Fruit fly (Drosophila melanogaster): ENCODE measurements around the gene CG17129.
A peak's percentile ranks its signal among the peaks of the same experiment; 100 is the strongest.

Gene CG17129

dm6 chr3L:644111-644718, 35.9 kb downstream of the CG17129 start (continued):
- TF ChIP-seq kah (GFP tag; optimal IDR thresholded peaks at IDR 0.05) (peak; percentile 71), CG4424 (GFP tag; optimal IDR thresholded peaks at IDR 0.05) (peak; percentile 91), stwl (tag; optimal IDR thresholded peaks at IDR 0.05) (peak; percentile 11), CG1792 (GFP tag; optimal IDR thresholded peaks at IDR 0.05) (peak; percentile 83), ac (GFP tag; optimal IDR thresholded peaks at IDR 0.05) (peak; percentile 34), ro (GFP tag; IDR thresholded peaks at IDR 0.05) (peak; percentile 65), shn (GFP tag; optimal IDR thresholded peaks at IDR 0.05) (peak; percentile 87), CG7745 (tag; optimal IDR thresholded peaks at IDR 0.05) (no peak), ash1 (GFP tag; optimal IDR thresholded peaks at IDR 0.05) (no peak), CG17328 (GFP tag; IDR thresholded peaks at IDR 0.05) (peak; percentile 92), z (GFP tag; IDR thresholded peaks at IDR 0.05) (peak; percentile 77), unc-4 (GFP tag; IDR thresholded peaks at IDR 0.05; ENCODE audit: partially characterized antibody) (no peak), Hmx (GFP tag; optimal IDR thresholded peaks at IDR 0.05) (no peak), CG7372 (GFP tag; IDR thresholded peaks at IDR 0.05) (peak; percentile 71), CG16815 (GFP tag; optimal IDR thresholded peaks at IDR 0.05) (peak; percentile 68), Fer2 (tag; optimal IDR thresholded peaks at IDR 0.05) (no peak), ken (GFP tag; IDR thresholded peaks at IDR 0.05) (peak; percentile 90), CG2199 (GFP tag; IDR thresholded peaks at IDR 0.05) (peak; percentile 85; the same call in 2 of the 3 replicates), CG3281 (GFP tag; optimal IDR thresholded peaks at IDR 0.05) (peak; percentile 68), CG15479 (GFP tag; optimal IDR thresholded peaks at IDR 0.05) (no peak), CG9817 (tag; optimal IDR thresholded peaks at IDR 0.05) (peak; percentile 64), hb (GFP tag; IDR thresholded peaks at IDR 0.05; ENCODE audit: partially characterized antibody) (no peak), sd (tag; optimal IDR thresholded peaks at IDR 0.05) (peak; percentile 79), chif (GFP tag; optimal IDR thresholded peaks at IDR 0.05) (peak; percentile 92 to 94), Bgb (GFP tag; IDR thresholded peaks at IDR 0.05; ENCODE audit: partially characterized antibody) (no peak), CG9727 (GFP tag; optimal IDR thresholded peaks at IDR 0.05) (peak; percentile 79), GATAe (GFP tag; conservative IDR thresholded peaks at IDR 0.05) (no peak), CG2116 (GFP tag; optimal IDR thresholded peaks at IDR 0.05) (peak; percentile 46), CG8388 (GFP tag; optimal IDR thresholded peaks at IDR 0.05) (peak; percentile 85), Tbp (GFP tag; optimal IDR thresholded peaks at IDR 0.05) (no peak), ttk (GFP tag; IDR thresholded peaks at IDR 0.05) (peak; percentile 94), tgo (GFP tag; IDR thresholded peaks at IDR 0.05) (peak; percentile 85), Dp (GFP tag; optimal IDR thresholded peaks at IDR 0.05) (no peak), hkb (optimal IDR thresholded peaks at IDR 0.05) (no peak), hkb (GFP tag; IDR thresholded peaks at IDR 0.05) (peak; percentile 91), gcm2 (GFP tag; optimal IDR thresholded peaks at IDR 0.05) (peak; percentile 84), CG12391 (tag; optimal IDR thresholded peaks at IDR 0.05) (peak; percentile 87), Stat92E (GFP tag; optimal IDR thresholded peaks at IDR 0.05) (no peak), CG9215 (GFP tag; IDR thresholded peaks at IDR 0.05) (peak; percentile 60; the same call in 1 of the 2 replicates), tap (tag; optimal IDR thresholded peaks at IDR 0.05) (peak; percentile 83), CG17802 (tag; optimal IDR thresholded peaks at IDR 0.05) (peak; percentile 79), sug (tag; optimal IDR thresholded peaks at IDR 0.05) (peak; percentile 28), prd (optimal IDR thresholded peaks at IDR 0.05) (no peak), prd (GFP tag; IDR thresholded peaks at IDR 0.05) (peak; percentile 92), CG16863 (GFP tag; optimal IDR thresholded peaks at IDR 0.05) (peak; percentile 91), cato (GFP tag; optimal IDR thresholded peaks at IDR 0.05; ENCODE audit: borderline replicate concordance) (peak; percentile 82), CG10979 (tag; optimal IDR thresholded peaks at IDR 0.05) (peak; percentile 89), CG14014 (GFP tag; IDR thresholded peaks at IDR 0.05) (peak; percentile 76), CG14710 (tag; optimal IDR thresholded peaks at IDR 0.05) (peak; percentile 80), dan (GFP tag; IDR thresholded peaks at IDR 0.05) (no peak; the same call in 1 of the 2 replicates)
